Worm (Caenorhabditis elegans): ENCODE data around the gene W09C2.9.
"Not testable (repeated sequence)": the region's sequence is repeated elsewhere in the genome, so short reads cannot be mapped to it uniquely, and the experiment has no call there.

The W09C2.9 gene

ce11 chrIV:9607945-9608344 is 15.2 kb downstream of the W09C2.9 start:
- no peak for TF ChIP-seq grh-1 (GFP tag; IDR thresholded peaks at IDR 0.05)

- TF ChIP-seq efl-1 (optimal IDR thresholded peaks at IDR 0.05) = no peak
- TF ChIP-seq efl-1 (GFP tag; optimal IDR thresholded peaks at IDR 0.05 in 1 of 2) = peak in 1 of 2 experiments; percentile 18
- TF ChIP-seq sptf-1 (tag; optimal IDR thresholded peaks at IDR 0.05) = no peak
These were observed 21.6 kb downstream of the W09C2.9 start, which contains the start of gene aat-1 for ce11 chrIV:9601595-9601994. Gene aat-1 (minus strand): TSS chrIV:9601695.

DNA sequence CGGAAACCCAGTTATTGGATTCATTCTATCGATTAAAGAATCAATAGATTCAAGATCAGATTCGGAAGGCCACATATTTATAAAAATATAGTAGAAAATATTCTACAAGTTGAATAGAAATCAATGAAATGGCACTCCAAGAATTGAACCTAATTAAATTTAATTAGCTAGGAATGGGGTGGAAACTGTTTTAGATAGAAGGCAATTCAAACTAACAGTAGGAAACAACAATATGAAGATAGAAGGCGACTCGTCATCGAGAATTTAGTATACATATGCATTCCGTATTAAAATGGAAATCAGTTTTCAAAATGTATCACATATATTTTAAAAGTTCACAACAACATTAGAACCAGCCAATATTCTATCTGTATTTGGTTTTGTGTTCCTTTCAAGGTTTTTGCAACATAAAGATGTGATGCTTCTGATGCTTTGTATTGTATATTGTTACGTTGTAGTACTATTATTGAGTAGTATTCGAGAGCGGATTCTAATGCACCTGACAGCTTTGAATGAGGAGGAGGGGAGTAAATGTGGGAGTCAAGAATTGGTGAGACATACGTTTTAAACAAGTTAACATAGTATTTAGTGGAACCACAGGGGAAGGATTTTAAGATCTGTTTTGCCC is 27.3 kb downstream of the W09C2.9 start, which contains the start of the genes F27C8.3 and F27C8.2:
Gene F27C8.3 (minus strand): TSS at position 101 of the 628 bp plus-strand sequence.
Gene F27C8.2 (plus strand): TSS at position 578 of the 628 bp plus-strand sequence.
- not testable (repeated sequence) for TF ChIP-seq tbx-2, pax-3, mep-1 (tag; optimal IDR thresholded peaks at IDR 0.05)

- TF ChIP-seq aha-1 (tag; optimal IDR thresholded peaks at IDR 0.05) = no peak
- peak in 1 of 2 experiments; percentile 34 for TF ChIP-seq lin-35 (GFP tag; optimal IDR thresholded peaks at IDR 0.05)
- TF ChIP-seq mdl-1 (tag; optimal IDR thresholded peaks at IDR 0.05) = peak in 1 of 2 experiments; percentile 41
- TF ChIP-seq ztf-4 (tag; optimal IDR thresholded peaks at IDR 0.05) = no peak
- peak; percentile 92 for TF ChIP-seq elt-2 (tag; optimal IDR thresholded peaks at IDR 0.05)
- TF ChIP-seq blmp-1 (tag; optimal IDR thresholded peaks at IDR 0.05) = no peak
- peak; percentile 3 for TF ChIP-seq nhr-20 (tag; optimal IDR thresholded peaks at IDR 0.05)
These were observed 29.7 kb downstream of the W09C2.9 start, which contains the start of gene spp-18 for ce11 chrIV:9593456-9593855. Gene spp-18 (plus strand): TSS chrIV:9593712.

DNA sequence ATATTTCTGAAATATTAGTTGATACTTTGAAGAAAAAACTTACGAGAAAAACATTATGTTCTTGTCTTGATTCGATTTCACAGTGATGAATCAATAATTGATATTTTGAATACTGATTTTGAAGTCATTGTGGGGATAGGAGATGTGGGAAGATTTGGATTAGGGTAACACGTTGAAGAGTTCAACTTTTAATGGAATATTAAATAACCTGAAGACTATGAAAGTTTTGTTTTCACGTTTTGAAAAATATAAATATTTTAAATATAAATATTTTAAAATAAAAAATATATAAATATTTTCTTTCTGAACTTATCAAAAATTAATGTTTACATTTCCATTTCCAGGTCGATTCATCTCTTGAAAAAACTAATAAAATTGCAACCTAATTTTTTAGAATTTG is 30.8 kb downstream of the W09C2.9 start, which contains the start of gene pei-1:
Gene pei-1 (minus strand): TSS at position 101 of the 400 bp plus-strand sequence.
- TF ChIP-seq blmp-1 (tag; optimal IDR thresholded peaks at IDR 0.05) = no peak
- TF ChIP-seq efl-1 (optimal IDR thresholded peaks at IDR 0.05) = no peak
- TF ChIP-seq efl-1 (GFP tag; optimal IDR thresholded peaks at IDR 0.05 in 1 of 2) = no peak
- TF ChIP-seq hpl-2 (GFP tag; optimal IDR thresholded peaks at IDR 0.05) = no peak
- TF ChIP-seq egl-27 (tag; optimal IDR thresholded peaks at IDR 0.05) = no peak
- TF ChIP-seq dpl-1 (GFP tag; optimal IDR thresholded peaks at IDR 0.05) = no peak
- TF ChIP-seq nhr-11 (tag; optimal IDR thresholded peaks at IDR 0.05) = no peak
- no peak for TF ChIP-seq aha-1 (tag; optimal IDR thresholded peaks at IDR 0.05)

DNA sequence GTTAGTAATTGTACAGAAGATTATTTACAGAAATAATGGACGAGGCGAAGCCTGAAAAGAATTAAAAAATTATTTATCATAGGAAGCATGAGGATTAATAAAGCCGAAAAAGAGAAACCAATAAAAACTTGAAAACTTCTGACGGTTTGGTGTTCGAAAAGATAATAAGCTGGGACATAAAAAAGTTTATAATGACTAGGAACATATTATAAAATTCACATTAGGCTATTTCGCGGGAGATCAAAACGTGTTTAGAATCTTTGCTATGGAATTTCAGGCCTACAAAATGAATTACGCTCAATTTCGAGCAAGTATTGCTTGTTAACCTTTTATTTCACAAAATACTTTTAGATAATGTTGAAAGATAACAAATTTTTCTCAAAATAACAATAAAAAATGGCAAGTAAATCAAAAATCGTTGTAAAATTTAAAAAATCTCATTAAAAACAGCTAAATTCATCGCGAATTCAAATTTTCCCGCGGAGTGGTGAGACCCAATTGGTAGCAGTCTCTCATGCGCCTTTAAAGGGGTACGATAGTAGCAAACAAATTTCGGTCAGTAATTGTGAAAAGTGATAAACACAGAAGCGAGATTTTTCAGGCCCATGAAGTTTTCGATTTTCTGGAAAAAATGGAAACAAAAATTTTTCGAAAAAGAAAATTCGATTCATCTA is 34.2 kb downstream of the W09C2.9 start, which contains the start of gene trcs-1:
Gene trcs-1 (minus strand): TSS at position 51 of the 674 bp plus-strand sequence.
- no peak for TF ChIP-seq sox-4 (tag; optimal IDR thresholded peaks at IDR 0.05)
- no peak for TF ChIP-seq snpc-4 (tag; optimal IDR thresholded peaks at IDR 0.05)
- no peak for TF ChIP-seq nhr-237 (tag; optimal IDR thresholded peaks at IDR 0.05)
- no peak for TF ChIP-seq fos-1 (tag; optimal IDR thresholded peaks at IDR 0.05)
- TF ChIP-seq ama-1 (optimal IDR thresholded peaks at IDR 0.05) = no peak
- no peak for TF ChIP-seq ceh-8 (GFP tag; optimal IDR thresholded peaks at IDR 0.05)
- no peak for TF ChIP-seq nhr-85 (tag)

ce11 chrIV:9584352-9584751 is 38.8 kb downstream of the W09C2.9 start:
- TF ChIP-seq C04F5.9 (tag; optimal IDR thresholded peaks at IDR 0.05) (no peak), nhr-12 (tag; optimal IDR thresholded peaks at IDR 0.05) (no peak), lin-35 (GFP tag; optimal IDR thresholded peaks at IDR 0.05) (no peak), lir-3 (tag; optimal IDR thresholded peaks at IDR 0.05; ENCODE audit: poor library complexity) (no peak), xbp-1 (tag; optimal IDR thresholded peaks at IDR 0.05) (no peak), unc-62 (GFP tag; optimal IDR thresholded peaks at IDR 0.05) (no peak), pqm-1 (tag; optimal IDR thresholded peaks at IDR 0.05) (no peak), tbx-2 (tag; optimal IDR thresholded peaks at IDR 0.05) (no peak), unc-30 (tag; optimal IDR thresholded peaks at IDR 0.05) (no peak), irx-1 (tag; optimal IDR thresholded peaks at IDR 0.05) (no peak), hlh-17 (GFP tag; optimal IDR thresholded peaks at IDR 0.05; ENCODE audit: borderline replicate concordance) (no peak)

Data from whole organism, L1 larva.